Worm (Caenorhabditis elegans) whole organism, L3 larva: Measurements from ENCODE around the gene pgp-3.

ENCODE experiments used
- ceh-82 ChIP-seq: fragments of 150-350 bp; optimal IDR thresholded peaks from 2 replicates; lab custom pipeline; 2014; ENCODE audit warnings: missing biosample characterization, missing genetic modification characterization
- fkh-10 ChIP-seq: sonication (generic microtip); optimal IDR thresholded peaks from 2 replicates; lab custom pipeline; 2017; ENCODE audit warnings: missing biosample characterization, missing genetic modification reagents, missing genetic modification characterization
- pha-4 ChIP-seq: fragments of 150-350 bp; optimal IDR thresholded peaks from 2 replicates; lab custom pipeline; 2014; ENCODE audit warnings: missing biosample characterization, missing genetic modification reagents, missing genetic modification characterization

ce11 chrX:11379135-11379781 lies 27.3 kb downstream of the pgp-3 start:
- TF ChIP-seq ceh-82 (tag; lab: Kevin White, UChicago) (no peak), fkh-10 (GFP tag; lab: Kevin White, UChicago) (peak; percentile 20), pha-4 (tag; lab: Kevin White, UChicago) (no peak)
